Worm (Caenorhabditis elegans): ENCODE measurements around the gene cbp-3.

DNA sequence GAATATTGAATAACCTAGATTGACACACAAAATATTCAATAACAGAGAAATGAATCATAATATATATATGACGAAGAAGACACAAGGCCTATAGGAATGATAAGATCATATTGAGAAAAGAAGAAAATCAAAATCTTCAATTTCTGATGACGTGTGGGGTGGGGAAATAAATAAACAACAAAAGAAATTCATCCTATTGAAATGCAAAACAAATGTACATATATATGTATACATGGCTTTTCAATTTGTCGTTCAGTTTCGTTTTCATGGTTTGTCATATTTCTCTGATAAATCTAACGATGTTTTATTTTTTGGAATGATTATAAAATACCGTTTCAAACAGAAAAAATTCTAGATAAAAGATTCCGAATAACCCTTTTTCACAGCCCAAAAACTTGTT, 12.9 kb downstream of the cbp-3 start, which contains the start of gene ttr-3:
- no peak for TF ChIP-seq lin-13 (tag; optimal IDR thresholded peaks at IDR 0.05)
- no peak for TF ChIP-seq pha-4 (tag; optimal IDR thresholded peaks at IDR 0.05)
- TF ChIP-seq lsy-2 (tag; optimal IDR thresholded peaks at IDR 0.05) = no peak
- TF ChIP-seq nhr-28 (tag; optimal IDR thresholded peaks at IDR 0.05) = no peak
- TF ChIP-seq flh-1 (GFP tag; optimal IDR thresholded peaks at IDR 0.05) = no peak
- TF ChIP-seq hlh-1 (tag; optimal IDR thresholded peaks at IDR 0.05) = no peak
- no peak for TF ChIP-seq nhr-76 (tag; optimal IDR thresholded peaks at IDR 0.05)
- TF ChIP-seq elt-3 (tag; optimal IDR thresholded peaks at IDR 0.05) = no peak
